Worm (Caenorhabditis elegans): ENCODE results near the gene F52C6.2.

ce11 chrII:1924459-1924858 lies 1.8 kb upstream of the F52C6.2 start, which contains the start of gene F52C6.3:
- no peak for TF ChIP-seq C34B4.2 (tag; optimal IDR thresholded peaks at IDR 0.05)
- TF ChIP-seq ceh-82 (tag; optimal IDR thresholded peaks at IDR 0.05), result no peak
- TF ChIP-seq nhr-12 (tag; optimal IDR thresholded peaks at IDR 0.05), result no peak
- no peak for TF ChIP-seq lin-13 (GFP tag; optimal IDR thresholded peaks at IDR 0.05)
- no peak for TF ChIP-seq nhr-76 (tag; optimal IDR thresholded peaks at IDR 0.05)
- TF ChIP-seq egl-27 (tag; optimal IDR thresholded peaks at IDR 0.05), result no peak
- TF ChIP-seq tbx-2 (tag; optimal IDR thresholded peaks at IDR 0.05), result no peak
- no peak for TF ChIP-seq pax-3 (tag; optimal IDR thresholded peaks at IDR 0.05)
